Worm (Caenorhabditis elegans): ENCODE measurements around the gene B0410.3.

Gene B0410.3

DNA sequence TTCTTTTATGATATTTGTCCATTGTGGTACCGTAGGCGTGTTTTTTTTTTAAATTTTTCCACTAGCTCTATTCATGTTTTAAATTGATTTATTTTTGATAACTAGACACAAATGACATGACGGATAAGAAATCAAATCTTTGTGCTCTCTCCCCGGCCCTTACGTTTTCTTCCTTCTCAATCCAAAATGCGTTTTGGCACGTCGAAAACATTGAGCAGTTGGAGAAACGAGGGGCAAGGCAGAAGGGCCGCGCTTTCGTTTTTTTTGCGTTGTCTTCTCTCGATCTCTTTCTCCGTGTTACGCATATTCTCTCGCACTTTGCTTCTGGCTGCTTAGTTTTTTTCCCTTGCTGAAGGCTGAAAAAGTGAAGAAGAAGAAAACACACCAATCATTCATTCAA is 47.8 kb upstream of the B0410.3 start:
- no peak for TF ChIP-seq efl-3 (GFP tag; optimal IDR thresholded peaks at IDR 0.05)
- TF ChIP-seq ceh-82 (tag; optimal IDR thresholded peaks at IDR 0.05) = peak in 1 of 3 experiments; percentile 36
- TF ChIP-seq nhr-12 (tag; optimal IDR thresholded peaks at IDR 0.05) = no peak
- TF ChIP-seq ets-5 (GFP tag; IDR thresholded peaks at IDR 0.05) = no peak
- peak; percentile 8 for TF ChIP-seq snu-23 (GFP tag; optimal IDR thresholded peaks at IDR 0.05)
- no peak for TF ChIP-seq lin-13 (GFP tag; optimal IDR thresholded peaks at IDR 0.05)
- no peak for TF ChIP-seq pax-3 (tag; optimal IDR thresholded peaks at IDR 0.05)
- TF ChIP-seq blmp-1 (tag; optimal IDR thresholded peaks at IDR 0.05) = no peak
- peak; percentile 66 for TF ChIP-seq lin-14 (GFP tag; optimal IDR thresholded peaks at IDR 0.05)
- no peak for TF ChIP-seq mab-9 (GFP tag; IDR thresholded peaks at IDR 0.05)
- TF ChIP-seq hlh-17 (GFP tag; optimal IDR thresholded peaks at IDR 0.05; ENCODE audit: borderline replicate concordance) = no peak
- TF ChIP-seq pag-3 (tag; optimal IDR thresholded peaks at IDR 0.05; ENCODE audit: borderline replicate concordance, insufficient read depth) = peak; percentile 7
- TF ChIP-seq fkh-4 (tag; optimal IDR thresholded peaks at IDR 0.05; ENCODE audit: borderline replicate concordance) = no peak
- no peak for TF ChIP-seq ceh-90 (tag; optimal IDR thresholded peaks at IDR 0.05)
- peak; percentile 4 for TF ChIP-seq nhr-47 (tag; optimal IDR thresholded peaks at IDR 0.05)
- TF ChIP-seq lin-15B (tag; optimal IDR thresholded peaks at IDR 0.05) = no peak
- TF ChIP-seq egl-13 (tag; optimal IDR thresholded peaks at IDR 0.05) = no peak
- no peak for TF ChIP-seq ztf-11 (tag; optimal IDR thresholded peaks at IDR 0.05)
- TF ChIP-seq hlh-4 (tag; optimal IDR thresholded peaks at IDR 0.05) = no peak
- peak; percentile 31 for TF ChIP-seq dsc-1 (tag; optimal IDR thresholded peaks at IDR 0.05)
- no peak for TF ChIP-seq C16A3.4 (tag; optimal IDR thresholded peaks at IDR 0.05)
- peak; percentile 37 for TF ChIP-seq ces-1 (GFP tag; optimal IDR thresholded peaks at IDR 0.05)
- no peak for TF ChIP-seq ceh-63 (GFP tag; optimal IDR thresholded peaks at IDR 0.05)

DNA sequence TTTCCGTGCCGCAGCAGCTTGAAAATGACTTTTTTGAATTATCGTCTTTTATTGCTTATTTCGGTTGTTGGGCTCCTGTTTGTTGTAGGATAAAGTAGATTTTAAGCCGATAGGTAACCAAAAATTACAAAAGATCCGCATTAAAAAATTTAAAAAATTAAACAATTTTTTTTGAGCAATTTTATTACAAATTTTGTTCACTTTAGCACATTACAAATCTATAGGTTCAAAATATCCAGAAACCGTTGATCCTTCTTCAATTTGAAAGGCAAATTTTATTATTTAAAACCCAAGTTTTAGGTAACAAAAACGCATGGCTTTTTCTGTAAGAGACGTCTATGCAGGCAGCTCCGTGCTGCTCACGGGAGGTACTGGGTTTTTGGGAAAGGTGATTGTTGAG is 41.8 kb upstream of the B0410.3 start, which contains the start of gene fard-1:
Gene fard-1, plus strand, starts transcription at position 301 of the 400 bp plus-strand sequence.
- TF ChIP-seq efl-1 (optimal IDR thresholded peaks at IDR 0.05) (no peak), efl-1 (GFP tag; optimal IDR thresholded peaks at IDR 0.05 in 1 of 2) (peak in 1 of 2 experiments; percentile 26), pax-3 (tag; optimal IDR thresholded peaks at IDR 0.05) (no peak)

DNA sequence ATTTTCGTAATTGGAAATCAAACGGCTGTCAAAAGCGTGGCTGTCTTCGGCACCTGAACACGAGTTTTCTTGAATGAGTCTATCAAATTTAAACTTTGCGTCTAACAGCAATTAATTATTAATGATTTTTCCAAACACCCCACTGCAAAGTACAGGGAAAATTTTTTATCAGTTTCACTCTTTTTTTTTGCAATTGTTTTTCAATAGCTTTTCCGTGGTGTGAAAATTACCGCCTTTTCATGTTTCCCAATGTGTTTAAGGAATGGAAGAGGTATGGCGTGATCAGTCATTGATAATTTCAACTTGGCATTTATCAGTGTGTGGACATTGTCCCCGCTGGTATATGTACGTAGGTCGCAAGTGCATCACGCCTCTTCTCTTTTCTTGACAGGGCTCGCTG is 40.6 kb upstream of the B0410.3 start:
- TF ChIP-seq elt-2 (tag; optimal IDR thresholded peaks at IDR 0.05) (peak; percentile 72), hlh-4 (tag; optimal IDR thresholded peaks at IDR 0.05) (no peak), lin-35 (GFP tag; optimal IDR thresholded peaks at IDR 0.05) (peak in 1 of 2 experiments; percentile 20)

DNA sequence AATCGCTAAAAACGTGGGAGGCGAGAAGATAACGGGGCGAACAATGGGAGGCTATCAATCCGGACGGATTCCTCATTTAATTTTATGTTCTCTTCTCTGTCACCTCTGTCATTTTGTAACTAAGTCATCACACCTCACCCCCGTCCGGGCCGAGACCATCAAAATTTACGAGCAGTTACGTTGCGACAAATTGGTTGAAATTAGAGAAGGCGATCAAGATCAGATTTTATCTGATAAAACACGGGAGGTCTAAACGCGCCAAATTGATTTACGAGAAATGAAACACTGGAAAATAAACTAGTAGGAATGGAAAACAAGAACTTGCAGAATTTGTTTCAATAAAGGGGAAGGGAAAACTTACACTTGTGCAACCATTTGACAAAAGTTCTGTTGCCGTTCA is 36.8 kb upstream of the B0410.3 start:
- TF ChIP-seq efl-1 (optimal IDR thresholded peaks at IDR 0.05) (no peak), efl-1 (GFP tag; optimal IDR thresholded peaks at IDR 0.05 in 1 of 2) (peak in 1 of 2 experiments; percentile 75), jun-1 (tag; optimal IDR thresholded peaks at IDR 0.05) (no peak), nhr-19 (GFP tag; conservative IDR thresholded peaks at IDR 0.05) (no peak), pax-3 (tag; optimal IDR thresholded peaks at IDR 0.05) (no peak), ceh-82 (tag; optimal IDR thresholded peaks at IDR 0.05) (no peak), nhr-85 (tag) (peak; percentile 71), hlh-4 (tag; optimal IDR thresholded peaks at IDR 0.05) (no peak)

DNA sequence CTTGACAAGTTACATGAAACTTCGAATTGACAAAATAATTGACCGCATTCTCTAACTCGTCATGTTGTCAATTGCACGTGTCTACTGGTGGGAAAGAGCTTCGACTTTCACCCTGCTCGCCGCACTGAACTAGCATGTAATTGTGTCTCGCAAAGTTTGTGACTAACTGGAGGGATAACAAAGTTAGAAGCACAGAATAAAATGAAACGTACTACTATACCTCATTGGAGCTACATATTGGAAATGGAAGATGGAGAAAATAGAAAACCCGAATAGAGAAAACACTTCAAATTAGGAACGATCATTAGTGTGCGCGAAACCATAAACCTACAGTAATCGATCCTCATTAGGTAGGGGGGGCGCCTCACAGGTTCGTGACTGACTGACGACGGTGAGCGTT is 36.3 kb upstream of the B0410.3 start:
- TF ChIP-seq lin-14 (GFP tag; optimal IDR thresholded peaks at IDR 0.05) (peak; percentile 11), sup-37 (GFP tag; optimal IDR thresholded peaks at IDR 0.05) (no peak)

DNA sequence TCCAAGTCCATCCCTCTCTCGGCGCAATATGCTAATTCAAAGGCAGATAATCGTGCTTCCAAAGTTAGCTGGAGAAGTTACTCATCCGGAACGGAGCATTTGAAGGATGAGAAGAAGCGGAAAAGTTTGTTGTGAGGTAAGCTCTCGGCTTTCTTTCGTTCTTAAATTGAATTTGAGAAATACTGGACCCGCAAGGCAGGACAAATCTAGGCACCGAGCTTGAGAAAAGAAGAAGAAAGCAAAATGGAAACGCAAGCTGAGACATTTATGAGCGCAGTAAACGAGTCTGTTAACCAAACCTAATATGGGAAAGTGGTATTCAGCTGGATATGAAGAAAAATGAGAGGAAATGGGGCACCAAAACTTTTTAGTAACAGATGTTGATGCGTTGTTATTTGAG is 34.7 kb upstream of the B0410.3 start:
- TF ChIP-seq rnt-1 (tag; optimal IDR thresholded peaks at IDR 0.05) = no peak
- TF ChIP-seq lin-14 (GFP tag; optimal IDR thresholded peaks at IDR 0.05) = peak; percentile 24
- no peak for TF ChIP-seq snpc-4 (tag; optimal IDR thresholded peaks at IDR 0.05)
- TF ChIP-seq mdl-1 (tag; optimal IDR thresholded peaks at IDR 0.05) = no peak
- TF ChIP-seq pqm-1 (tag; optimal IDR thresholded peaks at IDR 0.05) = no peak
- no peak for TF ChIP-seq efl-1 (optimal IDR thresholded peaks at IDR 0.05)
- TF ChIP-seq efl-1 (GFP tag; optimal IDR thresholded peaks at IDR 0.05 in 1 of 2) = peak in 1 of 2 experiments; percentile 56
- no peak for TF ChIP-seq elt-3 (tag; optimal IDR thresholded peaks at IDR 0.05)
- TF ChIP-seq grh-1 (GFP tag; IDR thresholded peaks at IDR 0.05) = no peak

Data from whole organism, L1 larva.